Worm (Caenorhabditis elegans) whole organism, young adult: ENCODE results near the gene cutl-29.

ENCODE experiments used
- B0336.3 ChIP-seq: fragments of 200-800 bp; sonication (Bioruptor generic); IDR thresholded peaks from 2 replicates; pipeline ENCODE4 v1.3.6; 2022; ENCODE audit warnings: missing genetic modification characterization, missing compliant biosample characterization
- C17E4.6 ChIP-seq: fragments of 200-800 bp; sonication (Bioruptor generic); IDR thresholded peaks from 2 replicates; pipeline ENCODE4 v1.3.6; 2022; ENCODE audit warnings: missing genetic modification reagents, missing genetic modification characterization, missing compliant biosample characterization
- D2030.7 ChIP-seq: fragments of 200-800 bp; sonication (Bioruptor generic); IDR thresholded peaks from 2 replicates; pipeline ENCODE4 v1.3.6; 2022; ENCODE audit warnings: missing genetic modification reagents, missing genetic modification characterization, missing compliant biosample characterization
- F33H1.4 ChIP-seq: fragments of 200-800 bp; sonication (Bioruptor generic); IDR thresholded peaks from 2 replicates; pipeline ENCODE4 v1.3.6; 2022; ENCODE audit warnings: missing genetic modification reagents, missing genetic modification characterization, missing compliant biosample characterization
- F39B2.1 ChIP-seq: fragments of 200-800 bp; sonication (Bioruptor generic); IDR thresholded peaks from 2 replicates; pipeline ENCODE4 v1.3.6; 2022; ENCODE audit warnings: missing genetic modification reagents, missing genetic modification characterization, missing compliant biosample characterization
- K12H6.12 ChIP-seq: fragments of 200-800 bp; sonication (Bioruptor generic); optimal IDR thresholded peaks from 2 replicates; lab custom pipeline; 2018; ENCODE audit warnings: mild to moderate bottlenecking, missing genetic modification characterization, missing compliant biosample characterization
- Y53F4B.3 ChIP-seq: fragments of 200-800 bp; sonication (Bioruptor generic); IDR thresholded peaks from 2 replicates; pipeline ENCODE4 v1.3.6; 2022; ENCODE audit warnings: missing genetic modification reagents, missing genetic modification characterization, missing compliant biosample characterization
- Y56A3A.18 ChIP-seq: fragments of 200-800 bp; sonication (Bioruptor generic); IDR thresholded peaks from 2 replicates; pipeline ENCODE4 v1.3.6; 2022; ENCODE audit warnings: missing genetic modification reagents, missing genetic modification characterization, missing compliant biosample characterization
- Y67H2A.10 ChIP-seq: fragments of 200-800 bp; sonication (Bioruptor generic); conservative IDR thresholded peaks from 2 replicates; pipeline ENCODE4 v1.3.6; 2022; ENCODE audit warnings: missing genetic modification reagents, missing genetic modification characterization, missing compliant biosample characterization
- Y79H2A.3 ChIP-seq: fragments of 200-800 bp; sonication (Bioruptor generic); conservative IDR thresholded peaks from 2 replicates; pipeline ENCODE4 v1.3.6; 2022; ENCODE audit warnings: missing genetic modification reagents, missing genetic modification characterization, missing compliant biosample characterization
- ZK185.1 ChIP-seq: sonication (generic microtip); optimal IDR thresholded peaks from 2 replicates; lab custom pipeline; 2016; ENCODE audit warnings: mild to moderate bottlenecking, missing genetic modification characterization, missing compliant biosample characterization; ENCODE audit not compliant: poor library complexity, severe bottlenecking
- akir-1 ChIP-seq: fragments of 200-800 bp; sonication (Bioruptor generic); optimal IDR thresholded peaks from 2 replicates; lab custom pipeline; 2018; ENCODE audit warnings: mild to moderate bottlenecking, missing genetic modification characterization, moderate library complexity, missing compliant biosample characterization
- aptf-2 ChIP-seq: fragments of 200-800 bp; sonication (Bioruptor generic); conservative IDR thresholded peaks from 2 replicates; pipeline ENCODE4 v1.3.6; 2022; ENCODE audit warnings: missing genetic modification reagents, missing genetic modification characterization, missing compliant biosample characterization
- aptf-3 ChIP-seq: fragments of 200-800 bp; sonication (Bioruptor generic); IDR thresholded peaks from 2 replicates; pipeline ENCODE4 v1.3.6; 2022; ENCODE audit warnings: missing genetic modification characterization, missing compliant biosample characterization
- attf-3 ChIP-seq: fragments of 200-800 bp; sonication (Bioruptor generic); conservative IDR thresholded peaks from 2 replicates; pipeline ENCODE4 v1.3.6; 2022; ENCODE audit warnings: missing genetic modification reagents, missing genetic modification characterization, missing compliant biosample characterization
- attf-6 ChIP-seq: fragments of 200-800 bp; sonication (Bioruptor generic); IDR thresholded peaks from 2 replicates; pipeline ENCODE4 v1.3.6; 2022; ENCODE audit warnings: missing genetic modification reagents, missing genetic modification characterization, missing compliant biosample characterization
- ccch-3 ChIP-seq: fragments of 200-800 bp; sonication (Bioruptor generic); optimal IDR thresholded peaks from 2 replicates; lab custom pipeline; 2018; ENCODE audit warnings: mild to moderate bottlenecking, missing genetic modification characterization, missing compliant biosample characterization
- cebp-2 ChIP-seq: fragments of 200-800 bp; sonication (Bioruptor generic); IDR thresholded peaks from 2 replicates; pipeline ENCODE4 v1.3.6; 2022; ENCODE audit warnings: missing genetic modification characterization, missing compliant biosample characterization
- ceh-27 ChIP-seq: fragments of 200-800 bp; sonication (Bioruptor generic); optimal IDR thresholded peaks from 2 replicates; lab custom pipeline; 2018; ENCODE audit warnings: mild to moderate bottlenecking, missing genetic modification characterization, moderate library complexity, missing compliant biosample characterization
- ceh-58 ChIP-seq: fragments of 200-800 bp; sonication (Bioruptor generic); IDR thresholded peaks from 2 replicates; pipeline ENCODE4 v1.3.6; 2022; ENCODE audit warnings: missing genetic modification characterization, missing compliant biosample characterization
- ceh-91 ChIP-seq: fragments of 200-800 bp; sonication (Bioruptor generic); IDR thresholded peaks from 2 replicates; pipeline ENCODE4 v1.3.6; 2022; ENCODE audit warnings: missing genetic modification reagents, missing genetic modification characterization, missing compliant biosample characterization
- die-1 ChIP-seq: sonication (generic microtip); optimal IDR thresholded peaks from 2 replicates; lab custom pipeline; 2016; ENCODE audit warnings: missing genotype, mild to moderate bottlenecking, missing genetic modification characterization, missing compliant biosample characterization
- dox-1 ChIP-seq: fragments of 200-800 bp; sonication (Bioruptor generic); IDR thresholded peaks from 2 replicates; pipeline ENCODE4 v1.3.6; 2022; ENCODE audit warnings: missing genetic modification reagents, missing genetic modification characterization, missing compliant biosample characterization
- efl-1 ChIP-seq: fragments of 150-350 bp; optimal IDR thresholded peaks from 2 replicates; lab custom pipeline; 2014; ENCODE audit warnings: missing biosample characterization, missing genetic modification reagents, missing genetic modification characterization
- egl-18 ChIP-seq: fragments of 200-800 bp; sonication (Bioruptor generic); IDR thresholded peaks from 2 replicates; pipeline ENCODE4 v1.3.6; 2022; ENCODE audit warnings: missing genetic modification reagents, missing genetic modification characterization, missing compliant biosample characterization
- egrh-3 ChIP-seq: fragments of 200-800 bp; sonication (Bioruptor generic); IDR thresholded peaks from 2 replicates; pipeline ENCODE4 v1.3.6; 2022; ENCODE audit warnings: missing genetic modification reagents, missing genetic modification characterization, missing compliant biosample characterization
- gei-17 ChIP-seq: fragments of 200-800 bp; sonication (Bioruptor generic); optimal IDR thresholded peaks from 2 replicates; lab custom pipeline; 2018; ENCODE audit warnings: mild to moderate bottlenecking, missing genetic modification characterization, missing compliant biosample characterization
- hmg-1.2 ChIP-seq: fragments of 200-800 bp; sonication (Bioruptor generic); IDR thresholded peaks from 2 replicates; pipeline ENCODE4 v1.3.6; 2022; ENCODE audit warnings: missing genetic modification reagents, missing genetic modification characterization, missing compliant biosample characterization
- hmg-20 ChIP-seq: fragments of 200-800 bp; sonication (Bioruptor generic); IDR thresholded peaks from 2 replicates; pipeline ENCODE4 v1.3.6; 2022; ENCODE audit warnings: missing genetic modification reagents, missing genetic modification characterization, missing compliant biosample characterization
- let-526 ChIP-seq: fragments of 200-800 bp; sonication (Bioruptor generic); IDR thresholded peaks from 2 replicates; pipeline ENCODE4 v1.3.6; 2022; ENCODE audit warnings: missing genetic modification reagents, missing genetic modification characterization, missing compliant biosample characterization
- let-607 ChIP-seq, 2 experiments: fragments of 200-800 bp in 1 of 2; sonication (Bioruptor generic) in 1 of 2; sonication (generic microtip) in 1 of 2; optimal IDR thresholded peaks; 2 replicates each; lab custom pipeline; 2016 to 2018; ENCODE audit warnings: mild to moderate bottlenecking in 2 of 2, missing compliant biosample characterization in 2 of 2, missing genetic modification characterization in 2 of 2, moderate library complexity in 2 of 2, missing genotype in 1 of 2
- lin-26 ChIP-seq: fragments of 200-800 bp; sonication (Bioruptor generic); IDR thresholded peaks from 2 replicates; pipeline ENCODE4 v1.3.6; 2022; ENCODE audit warnings: missing genetic modification reagents, missing genetic modification characterization, missing compliant biosample characterization
- madf-8 ChIP-seq: fragments of 200-800 bp; sonication (Bioruptor generic); conservative IDR thresholded peaks from 2 replicates; pipeline ENCODE4 v1.3.6; 2022; ENCODE audit warnings: missing genetic modification reagents, missing genetic modification characterization, missing compliant biosample characterization
- nfyb-1 ChIP-seq: fragments of 200-800 bp; sonication (Bioruptor generic); IDR thresholded peaks from 2 replicates; pipeline ENCODE4 v1.3.6; 2022; ENCODE audit warnings: missing genetic modification reagents, missing genetic modification characterization, missing compliant biosample characterization
- nhr-80 ChIP-seq: sonication (generic microtip); optimal IDR thresholded peaks from 2 replicates; lab custom pipeline; 2016; ENCODE audit warnings: missing genetic modification characterization, missing compliant biosample characterization
- pha-4 ChIP-seq: fragments of 150-350 bp; sonication (generic microtip); optimal IDR thresholded peaks from 2 replicates; lab custom pipeline; 2014; ENCODE audit warnings: missing biosample characterization, missing genetic modification reagents, missing genetic modification characterization
- rec-8 ChIP-seq, 2 experiments: sonication (generic microtip); optimal IDR thresholded peaks; 2 replicates each; lab custom pipeline; 2016; ENCODE audit warnings: mild to moderate bottlenecking in 2 of 2, missing genetic modification characterization in 2 of 2, missing genetic modification reagents in 2 of 2, missing genotype in 2 of 2, missing biosample characterization in 1 of 2, missing compliant biosample characterization in 1 of 2, moderate library complexity in 1 of 2
- repo-1 ChIP-seq: sonication (generic microtip); optimal IDR thresholded peaks from 2 replicates; lab custom pipeline; 2017; ENCODE audit warnings: mild to moderate bottlenecking, missing genetic modification characterization, missing compliant biosample characterization
- rpc-1 ChIP-seq, 2 experiments: fragments of 150-350 bp in 1 of 2; sonication (generic microtip) in 1 of 2; optimal IDR thresholded peaks; 2 replicates each; lab custom pipeline; 2014 to 2018; ENCODE audit warnings: missing biosample characterization in 1 of 2, missing genetic modification characterization in 1 of 2, missing genetic modification reagents in 1 of 2, missing genotype in 1 of 2
- snpc-1.1 ChIP-seq: sonication (generic microtip); optimal IDR thresholded peaks from 2 replicates; lab custom pipeline; 2017; ENCODE audit warnings: missing genetic modification characterization, mild to moderate bottlenecking, missing compliant biosample characterization, antibody characterized with exemption, moderate library complexity, missing genotype, missing genetic modification reagents; ENCODE audit not compliant: insufficient read depth
- snpc-3.4 ChIP-seq: sonication (generic microtip); optimal IDR thresholded peaks from 2 replicates; lab custom pipeline; 2017; ENCODE audit warnings: missing genetic modification characterization, mild to moderate bottlenecking, missing compliant biosample characterization, antibody characterized with exemption, moderate library complexity, missing genotype, missing genetic modification reagents
- snpc-4 ChIP-seq, 5 experiments: fragments of 150-350 bp in 1 of 5; sonication (generic microtip) in 4 of 5; optimal IDR thresholded peaks; 2 replicates each; lab custom pipeline; 2014 to 2018; ENCODE audit warnings: missing genetic modification characterization in 5 of 5, missing biosample characterization in 3 of 5, antibody characterized with exemption in 2 of 5, mild to moderate bottlenecking in 2 of 5, missing compliant biosample characterization in 2 of 5, missing genotype in 2 of 5, moderate library complexity in 2 of 5, missing genetic modification reagents in 1 of 5
- sptf-2 ChIP-seq: fragments of 200-800 bp; sonication (Bioruptor generic); optimal IDR thresholded peaks from 2 replicates; lab custom pipeline; 2018; ENCODE audit warnings: mild to moderate bottlenecking, missing genetic modification characterization, missing compliant biosample characterization
- unc-130 ChIP-seq: sonication (generic microtip); optimal IDR thresholded peaks from 2 replicates; lab custom pipeline; 2016; ENCODE audit warnings: missing genetic modification reagents, missing genetic modification characterization, missing compliant biosample characterization
- unc-62 ChIP-seq: fragments of 150-350 bp; optimal IDR thresholded peaks from 2 replicates; lab custom pipeline; 2014; ENCODE audit warnings: missing biosample characterization, missing genetic modification reagents, missing genetic modification characterization
- zfh-2 ChIP-seq: fragments of 200-800 bp; sonication (Bioruptor generic); conservative IDR thresholded peaks from 2 replicates; pipeline ENCODE4 v1.3.6; 2022; ENCODE audit warnings: missing genetic modification reagents, missing genetic modification characterization, missing compliant biosample characterization
- ztf-22 ChIP-seq: fragments of 200-800 bp; sonication (Bioruptor generic); optimal IDR thresholded peaks from 2 replicates; lab custom pipeline; 2018; ENCODE audit warnings: mild to moderate bottlenecking, missing genetic modification characterization, moderate library complexity, missing compliant biosample characterization

The cutl-29 gene

ce11 chrX:8286740-8287299, 16.0 kb upstream of the cutl-29 start, which contains the start of gene sec-16A.2 (continued):
- no peak for TF ChIP-seq ztf-22 (GFP tag; lab: Kevin White, UChicago)
- TF ChIP-seq Y56A3A.18 (GFP tag; lab: Robert Waterston, UW) = no peak
- peak; percentile 18 for TF ChIP-seq K12H6.12 (tag; lab: Kevin White, UChicago)
- no peak for TF ChIP-seq snpc-4 (GFP tag; optimal IDR thresholded peaks at IDR 0.05; lab: Kevin White, UChicago)
- TF ChIP-seq snpc-4 (tag; optimal IDR thresholded peaks at IDR 0.05; lab: Kevin White, UChicago) = peak in 1 of 4 experiments; percentile 61
- no peak for TF ChIP-seq ccch-3 (GFP tag; lab: Kevin White, UChicago)
- peak; percentile 33; the same call in 1 of the 2 replicates for TF ChIP-seq hmg-1.2 (GFP tag; lab: Robert Waterston, UW)
- no peak for TF ChIP-seq lin-26
- TF ChIP-seq nhr-80 (tag; lab: Kevin White, UChicago) = peak; percentile 78
- no peak for TF ChIP-seq pha-4 (tag; lab: Kevin White, UChicago)
- peak; percentile 87 for TF ChIP-seq zfh-2 (GFP tag; lab: Robert Waterston, UW)
- no peak for TF ChIP-seq gei-17 (GFP tag; lab: Kevin White, UChicago)
- TF ChIP-seq let-526 (GFP tag; lab: Robert Waterston, UW) = no peak
- no peak for TF ChIP-seq C17E4.6 (GFP tag; lab: Robert Waterston, UW)
- TF ChIP-seq egrh-3 (GFP tag; lab: Robert Waterston, UW) = no peak
- TF ChIP-seq let-607 (tag; optimal IDR thresholded peaks at IDR 0.05; lab: Kevin White, UChicago) = peak; percentile 5 to 58
- TF ChIP-seq efl-1 (GFP tag; lab: Kevin White, UChicago) = no peak
- TF ChIP-seq F39B2.1 (GFP tag; lab: Robert Waterston, UW) = no peak
- TF ChIP-seq Y53F4B.3 (GFP tag; lab: Robert Waterston, UW) = no peak
- TF ChIP-seq sptf-2 (GFP tag; lab: Kevin White, UChicago) = no peak
- no peak for TF ChIP-seq attf-6 (GFP tag; lab: Robert Waterston, UW)
- no peak for TF ChIP-seq B0336.3 (GFP tag; lab: Robert Waterston, UW)
- TF ChIP-seq cebp-2 (GFP tag; lab: Robert Waterston, UW) = no peak
- TF ChIP-seq ZK185.1 = peak; percentile 48
- TF ChIP-seq dox-1 (GFP tag; lab: Robert Waterston, UW) = peak; percentile 60; the same call in 1 of the 2 replicates
- no peak for TF ChIP-seq D2030.7 (GFP tag; lab: Robert Waterston, UW)
- no peak for TF ChIP-seq aptf-3
- TF ChIP-seq nfyb-1 (GFP tag; lab: Robert Waterston, UW) = no peak
- TF ChIP-seq attf-3 = no peak
- no peak for TF ChIP-seq ceh-91 (GFP tag; lab: Robert Waterston, UW)
- TF ChIP-seq ceh-58 (GFP tag; lab: Robert Waterston, UW) = no peak
- TF ChIP-seq snpc-3.4 (tag; lab: Kevin White, UChicago) = no peak
- no peak for TF ChIP-seq unc-130 (GFP tag; lab: Kevin White, UChicago)
- no peak for TF ChIP-seq madf-8 (GFP tag; lab: Robert Waterston, UW)
- no peak for TF ChIP-seq unc-62 (GFP tag; lab: Kevin White, UChicago)
- TF ChIP-seq aptf-2 (GFP tag; lab: Robert Waterston, UW) = no peak
- TF ChIP-seq Y79H2A.3 (GFP tag; lab: Robert Waterston, UW) = no peak
- TF ChIP-seq rpc-1 (optimal IDR thresholded peaks at IDR 0.05; lab: Kevin White, UChicago) = no peak
- no peak for TF ChIP-seq rpc-1 (tag; optimal IDR thresholded peaks at IDR 0.05; lab: Kevin White, UChicago)
- peak; percentile 62 for TF ChIP-seq ceh-27 (GFP tag; lab: Kevin White, UChicago)
- no peak for TF ChIP-seq repo-1
- no peak for TF ChIP-seq hmg-20
- TF ChIP-seq die-1 (tag; lab: Kevin White, UChicago) = no peak
- TF ChIP-seq Y67H2A.10 (GFP tag; lab: Robert Waterston, UW) = no peak
- no peak for TF ChIP-seq akir-1
- TF ChIP-seq snpc-1.1 (tag; lab: Kevin White, UChicago) = no peak
- peak; percentile 68 for TF ChIP-seq F33H1.4
- no peak for TF ChIP-seq rec-8 (tag; optimal IDR thresholded peaks at IDR 0.05; lab: Kevin White, UChicago)
- TF ChIP-seq egl-18 (GFP tag; lab: Robert Waterston, UW) = no peak
